Fruit fly (Drosophila melanogaster) whole organism, wandering third instar larva: ENCODE results near the gene Oatp74D.

Experiments used
- Abd-B ChIP-seq: fragments of >200 bp; optimal IDR thresholded peaks from 2 replicates; lab custom pipeline; 2017; ENCODE audit warnings: missing biosample characterization, missing genetic modification characterization
- Dfd ChIP-seq: fragments of >200 bp; optimal IDR thresholded peaks from 2 replicates; lab custom pipeline; 2017; ENCODE audit warnings: missing biosample characterization, missing genetic modification characterization
- HLH106 ChIP-seq: fragments of 200-800 bp; optimal IDR thresholded peaks from 3 replicates; lab custom pipeline; 2019; ENCODE audit warnings: missing biosample characterization, mild to moderate bottlenecking, missing genetic modification characterization, moderate library complexity
- Hnf4 ChIP-seq: fragments of 200-800 bp; sonication (Bioruptor generic); optimal IDR thresholded peaks from 2 replicates; lab custom pipeline; 2016; ENCODE audit warnings: missing biosample characterization, mild to moderate bottlenecking, missing genetic modification characterization
- Hr78 ChIP-seq: fragments of >200 bp; optimal IDR thresholded peaks from 2 replicates; lab custom pipeline; 2017; ENCODE audit warnings: missing biosample characterization, missing genetic modification characterization
- Myc ChIP-seq: fragments of >200 bp; optimal IDR thresholded peaks from 2 replicates; lab custom pipeline; 2017
- h ChIP-seq: fragments of 200-800 bp; sonication (Bioruptor generic); optimal IDR thresholded peaks from 3 replicates; lab custom pipeline; 2016; ENCODE audit warnings: missing biosample characterization, mild to moderate bottlenecking, missing genetic modification characterization
- jim ChIP-seq: fragments of 175-275, 200-325 bp; sonication (Bioruptor generic); optimal IDR thresholded peaks from 2 replicates; lab custom pipeline; 2016; ENCODE audit warnings: missing biosample characterization, mild to moderate bottlenecking, missing genetic modification characterization
- lola ChIP-seq: fragments of >200 bp; optimal IDR thresholded peaks from 2 replicates; lab custom pipeline; 2017; ENCODE audit warnings: missing biosample characterization, missing genetic modification characterization
- pan ChIP-seq: fragments of >200 bp; optimal IDR thresholded peaks from 2 replicates; lab custom pipeline; 2017
- sv ChIP-seq: fragments of 200-800 bp; sonication (Bioruptor generic); optimal IDR thresholded peaks from 3 replicates; lab custom pipeline; 2016; ENCODE audit warnings: missing biosample characterization, missing genetic modification characterization

dm6 chr3L:17538250-17538649, 51.3 kb downstream of the Oatp74D start:
- no peak for TF ChIP-seq Hr78 (GFP tag; lab: Kevin White, UChicago)
- TF ChIP-seq Myc (lab: Kevin White, UChicago): no peak
- no peak for TF ChIP-seq Abd-B
- TF ChIP-seq lola (GFP tag; lab: Kevin White, UChicago): no peak
- no peak for TF ChIP-seq HLH106 (tag; lab: Kevin White, UChicago)
- no peak for TF ChIP-seq h (GFP tag; lab: Kevin White, UChicago)
- TF ChIP-seq pan (lab: Kevin White, UChicago): no peak
- no peak for TF ChIP-seq Dfd
- TF ChIP-seq sv (GFP tag; lab: Kevin White, UChicago): no peak
- TF ChIP-seq jim: no peak
- no peak for TF ChIP-seq Hnf4 (GFP tag; lab: Kevin White, UChicago)
